Fruit fly (Drosophila melanogaster) whole organism, wandering third instar larva: ENCODE data around the gene Irk2.
A peak's percentile ranks its signal among the peaks of the same experiment; 100 is the strongest.

Source experiments
- Abd-B ChIP-seq: fragments of >200 bp; optimal IDR thresholded peaks from 2 replicates; lab custom pipeline; 2017; ENCODE audit warnings: missing biosample characterization, missing genetic modification characterization
- CrebA ChIP-seq: fragments of 200-800 bp; sonication (Bioruptor generic); optimal IDR thresholded peaks from 2 replicates; lab custom pipeline; 2016; ENCODE audit warnings: missing biosample characterization, mild to moderate bottlenecking, missing genetic modification characterization, borderline replicate concordance
- Dfd ChIP-seq: fragments of >200 bp; optimal IDR thresholded peaks from 2 replicates; lab custom pipeline; 2017; ENCODE audit warnings: missing biosample characterization, missing genetic modification characterization
- Dif ChIP-seq: fragments of 200-275, 200-300 bp; sonication (Bioruptor generic); optimal IDR thresholded peaks from 2 replicates; lab custom pipeline; 2018; ENCODE audit warnings: missing biosample characterization, missing genetic modification characterization; ENCODE audit not compliant: partially characterized antibody
- HLH106 ChIP-seq: fragments of 200-800 bp; optimal IDR thresholded peaks from 3 replicates; lab custom pipeline; 2019; ENCODE audit warnings: missing biosample characterization, mild to moderate bottlenecking, missing genetic modification characterization, moderate library complexity
- Hnf4 ChIP-seq: fragments of 200-800 bp; sonication (Bioruptor generic); optimal IDR thresholded peaks from 2 replicates; lab custom pipeline; 2016; ENCODE audit warnings: missing biosample characterization, mild to moderate bottlenecking, missing genetic modification characterization
- Hr83 ChIP-seq: fragments of 200-300 bp; sonication (Bioruptor generic); optimal IDR thresholded peaks from 2 replicates; lab custom pipeline; 2016; ENCODE audit warnings: missing biosample characterization, mild to moderate bottlenecking, missing genetic modification characterization, moderate library complexity; ENCODE audit not compliant: poor library complexity, severe bottlenecking
- Jra ChIP-seq: sonication (Bioruptor generic); optimal IDR thresholded peaks from 2 replicates; lab custom pipeline; 2016; ENCODE audit warnings: missing biosample characterization, missing genetic modification characterization
- Mio ChIP-seq: sonication (Bioruptor generic); optimal IDR thresholded peaks from 2 replicates; lab custom pipeline; 2016; ENCODE audit warnings: missing biosample characterization, missing genetic modification characterization
- Myc ChIP-seq: fragments of >200 bp; optimal IDR thresholded peaks from 2 replicates; lab custom pipeline; 2017
- N ChIP-seq: fragments of >200 bp; optimal IDR thresholded peaks from 2 replicates; lab custom pipeline; 2018; ENCODE audit warnings: missing biosample characterization, missing external identifiers, missing genetic modification characterization
- OdsH ChIP-seq: fragments of 200-800 bp; sonication (Bioruptor generic); optimal IDR thresholded peaks from 2 replicates; lab custom pipeline; 2016; ENCODE audit warnings: missing biosample characterization, mild to moderate bottlenecking, missing genetic modification characterization
- Rel ChIP-seq, 2 experiments: fragments of 200-800 bp; sonication (Bioruptor generic) in 1 of 2; optimal IDR thresholded peaks; 2 replicates in 1 of 2; 3 replicates in 1 of 2; lab custom pipeline; 2016 to 2019; ENCODE audit warnings: mild to moderate bottlenecking in 2 of 2, missing biosample characterization in 2 of 2, missing genetic modification characterization in 2 of 2, moderate library complexity in 1 of 2
- Sp1 ChIP-seq: fragments of 200-800 bp; sonication (Bioruptor generic); optimal IDR thresholded peaks from 3 replicates; lab custom pipeline; 2019; ENCODE audit warnings: missing biosample characterization, mild to moderate bottlenecking, missing genetic modification characterization, moderate library complexity
- Vsx2 ChIP-seq: fragments of 200-300, 225-300 bp; sonication (Bioruptor generic); optimal IDR thresholded peaks from 2 replicates; lab custom pipeline; 2018; ENCODE audit warnings: missing biosample characterization, missing genetic modification characterization; ENCODE audit not compliant: partially characterized antibody
- br ChIP-seq: fragments of 200-800 bp; sonication (Bioruptor generic); optimal IDR thresholded peaks from 2 replicates; lab custom pipeline; 2016; ENCODE audit warnings: missing biosample characterization, missing genetic modification characterization
- brk ChIP-seq: fragments of 200-800 bp; sonication (Bioruptor generic); optimal IDR thresholded peaks from 2 replicates; lab custom pipeline; 2016; ENCODE audit warnings: missing biosample characterization, mild to moderate bottlenecking, missing genetic modification characterization
- dl ChIP-seq, 2 experiments: fragments of 175-275, 200-275 bp in 1 of 2; fragments of 200-275 bp in 1 of 2; sonication (Bioruptor generic); optimal IDR thresholded peaks; lab custom pipeline; 2018; ENCODE audit warnings: mild to moderate bottlenecking in 2 of 2, missing biosample characterization in 2 of 2, missing genetic modification characterization in 2 of 2, moderate library complexity in 2 of 2; ENCODE audit not compliant: partially characterized antibody in 2 of 2, insufficient read depth in 1 of 2
- dmrt93B ChIP-seq: fragments of 200-800 bp; sonication (Bioruptor generic); optimal IDR thresholded peaks from 2 replicates; lab custom pipeline; 2018; ENCODE audit warnings: missing biosample characterization, mild to moderate bottlenecking, missing genetic modification characterization
- foxo ChIP-seq, 2 experiments: fragments of 200-800 bp; sonication (Bioruptor generic); optimal IDR thresholded peaks; 2 replicates in 1 of 2; 3 replicates in 1 of 2; lab custom pipeline; 2016 to 2017; ENCODE audit warnings: missing biosample characterization in 2 of 2, missing genetic modification characterization in 2 of 2
- fru ChIP-seq: fragments of 200-800 bp; sonication (Bioruptor generic); optimal IDR thresholded peaks from 3 replicates; lab custom pipeline; 2016; ENCODE audit warnings: missing biosample characterization, mild to moderate bottlenecking, missing genetic modification characterization
- psq ChIP-seq: fragments of 200-800 bp; sonication (Bioruptor generic); optimal IDR thresholded peaks from 3 replicates; lab custom pipeline; 2017; ENCODE audit warnings: missing biosample characterization, mild to moderate bottlenecking, missing genetic modification characterization, moderate library complexity
- rgr ChIP-seq: fragments of 200-800 bp; sonication (Bioruptor generic); optimal IDR thresholded peaks from 3 replicates; lab custom pipeline; 2016; ENCODE audit warnings: missing biosample characterization, mild to moderate bottlenecking, missing genetic modification characterization
- sage ChIP-seq: fragments of 200-800 bp; sonication (Bioruptor generic); optimal IDR thresholded peaks from 2 replicates; lab custom pipeline; 2016; ENCODE audit warnings: missing biosample characterization, mild to moderate bottlenecking, missing genetic modification characterization
- sv ChIP-seq: fragments of 200-800 bp; sonication (Bioruptor generic); optimal IDR thresholded peaks from 3 replicates; lab custom pipeline; 2016; ENCODE audit warnings: missing biosample characterization, missing genetic modification characterization
- tai ChIP-seq: sonication (Bioruptor generic); optimal IDR thresholded peaks from 2 replicates; lab custom pipeline; 2016; ENCODE audit warnings: missing biosample characterization, missing genetic modification characterization
- usp ChIP-seq: fragments of >200 bp; optimal IDR thresholded peaks from 2 replicates; lab custom pipeline; 2017; ENCODE audit warnings: missing biosample characterization, missing genetic modification characterization
- woc ChIP-seq: sonication (Bioruptor generic); optimal IDR thresholded peaks from 2 replicates; lab custom pipeline; 2016; ENCODE audit warnings: missing biosample characterization, mild to moderate bottlenecking, missing genetic modification characterization

Irk2 gene

DNA sequence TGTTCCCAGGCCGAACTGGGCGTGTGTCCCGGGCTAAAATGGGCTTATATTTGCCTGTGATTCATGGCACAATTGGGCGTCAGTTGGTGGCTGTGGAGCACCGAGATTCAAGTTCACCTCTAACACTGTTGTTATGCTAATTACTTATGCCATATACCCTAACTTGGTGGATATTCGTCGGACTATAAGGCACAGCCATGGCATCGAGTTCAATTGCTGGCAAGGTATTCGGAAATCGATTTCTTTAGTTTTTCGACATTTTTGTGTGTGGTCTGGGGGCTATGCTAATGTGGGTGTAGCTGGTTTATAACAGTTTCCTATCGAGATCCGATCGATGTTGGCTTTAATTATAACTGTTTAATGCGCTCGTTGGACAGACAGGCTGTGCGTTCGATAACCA lies 6.8 kb upstream of the Irk2 start:
- TF ChIP-seq usp (GFP tag; lab: Kevin White, UChicago) (no peak), dl (GFP tag; optimal IDR thresholded peaks at IDR 0.05; lab: Kevin White, UChicago; ENCODE audit: insufficient read depth in 1 of 2, partially characterized antibody in 2 of 2) (no peak), OdsH (GFP tag; lab: Kevin White, UChicago) (no peak), sv (GFP tag; lab: Kevin White, UChicago) (no peak)

- TF ChIP-seq Sp1 (GFP tag; lab: Kevin White, UChicago) (no peak), psq (no peak), Vsx2 (GFP tag; lab: Kevin White, UChicago) (no peak), CrebA (GFP tag; lab: Kevin White, UChicago) (no peak), Dfd (GFP tag; lab: Kevin White, UChicago) (no peak), Abd-B (GFP tag; lab: Kevin White, UChicago) (no peak), foxo (GFP tag; optimal IDR thresholded peaks at IDR 0.05; lab: Kevin White, UChicago) (no peak), br (GFP tag; lab: Kevin White, UChicago) (no peak), Hnf4 (GFP tag; lab: Kevin White, UChicago) (no peak), OdsH (GFP tag; lab: Kevin White, UChicago) (no peak), woc (GFP tag; lab: Kevin White, UChicago) (no peak), tai (no peak)
Observed at dm6 chr3R:23522296-23522695, 3.1 kb upstream of the Irk2 start.

dm6 chr3R:23521483-23521882 lies 2.2 kb upstream of the Irk2 start, which contains the start of gene CG10177:
TSS of gene CG10177 (minus strand) at chr3R:23521583.
- TF ChIP-seq Sp1 (GFP tag; lab: Kevin White, UChicago) (no peak), CrebA (GFP tag; lab: Kevin White, UChicago) (no peak), Dif (no peak), fru (no peak)

dm6 chr3R:23511356-23511755 lies 7.9 kb downstream of the Irk2 start:
- no peak for TF ChIP-seq Myc (lab: Kevin White, UChicago)
- no peak for TF ChIP-seq CrebA (GFP tag; lab: Kevin White, UChicago)
- peak; percentile 63 for TF ChIP-seq fru
- TF ChIP-seq Rel (GFP tag; optimal IDR thresholded peaks at IDR 0.05; lab: Kevin White, UChicago), result no peak
- TF ChIP-seq Rel (tag; optimal IDR thresholded peaks at IDR 0.05; lab: Kevin White, UChicago), result no peak
- no peak for TF ChIP-seq HLH106 (tag; lab: Kevin White, UChicago)
- no peak for TF ChIP-seq brk (GFP tag; lab: Kevin White, UChicago)
- no peak for TF ChIP-seq sage
- no peak for TF ChIP-seq Jra (GFP tag; lab: Kevin White, UChicago)

DNA sequence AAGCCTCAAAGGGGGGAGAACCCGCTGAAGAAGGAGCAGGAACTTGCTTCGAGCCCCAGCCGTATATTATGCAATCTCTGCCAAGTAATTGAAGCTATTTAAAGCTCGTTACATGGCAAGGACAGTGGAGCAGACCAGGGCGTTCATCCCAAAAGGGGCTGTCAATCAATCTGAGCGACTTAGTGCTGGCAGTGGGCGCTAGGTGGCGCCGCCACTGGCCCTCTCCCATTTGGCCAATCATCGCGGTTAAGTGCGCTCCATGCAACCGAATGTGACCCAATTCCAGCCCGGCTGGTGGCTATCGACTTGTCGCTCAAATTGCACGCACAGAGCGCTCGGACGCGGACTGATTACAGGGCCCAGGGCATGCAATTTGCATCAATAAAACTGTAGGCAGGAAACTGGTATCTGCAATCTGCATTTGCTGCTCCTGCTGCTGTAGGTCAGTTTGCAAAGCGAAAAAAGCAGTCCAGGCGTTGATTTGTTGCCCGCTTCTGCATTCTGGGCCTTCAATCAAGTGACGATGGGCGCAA lies 9.8 kb downstream of the Irk2 start:
- TF ChIP-seq brk (GFP tag; lab: Kevin White, UChicago) (no peak), Dfd (GFP tag; lab: Kevin White, UChicago) (no peak), Sp1 (GFP tag; lab: Kevin White, UChicago) (no peak), Mio (GFP tag; lab: Kevin White, UChicago) (no peak), Dif (no peak), psq (no peak), br (GFP tag; lab: Kevin White, UChicago) (no peak), dmrt93B (GFP tag; lab: Kevin White, UChicago) (no peak), Abd-B (GFP tag; lab: Kevin White, UChicago) (no peak), Myc (lab: Kevin White, UChicago) (no peak), rgr (no peak), Hnf4 (GFP tag; lab: Kevin White, UChicago) (no peak), Hr83 (GFP tag; lab: Kevin White, UChicago) (no peak), N (GFP tag; lab: Kevin White, UChicago) (no peak), OdsH (GFP tag; lab: Kevin White, UChicago) (no peak), Vsx2 (GFP tag; lab: Kevin White, UChicago) (no peak)
